Fruit fly (Drosophila melanogaster) whole organism, adult: Measurements from ENCODE around the gene CG7139.

Experiments
- bab1 ChIP-seq: fragments of 200-800 bp; sonication (Bioruptor generic); optimal IDR thresholded peaks from 3 replicates; lab custom pipeline; 2019; ENCODE audit warnings: missing biosample characterization, mild to moderate bottlenecking, missing genetic modification characterization, moderate library complexity
- pad ChIP-seq: fragments of 200-800 bp; sonication (Bioruptor generic); optimal IDR thresholded peaks from 3 replicates; lab custom pipeline; 2017; ENCODE audit warnings: missing biosample characterization, missing genetic modification characterization, mild to moderate bottlenecking, moderate library complexity, missing genetic modification reagents

dm6 chr3L:22072824-22073223 lies 1.2 kb upstream of the CG7139 start:
- no peak for TF ChIP-seq pad
- no peak for TF ChIP-seq bab1 (GFP tag; lab: Kevin White, UChicago)
